Fruit fly (Drosophila melanogaster): ENCODE measurements around the gene AP-1sigma.

AP-1sigma gene

DNA sequence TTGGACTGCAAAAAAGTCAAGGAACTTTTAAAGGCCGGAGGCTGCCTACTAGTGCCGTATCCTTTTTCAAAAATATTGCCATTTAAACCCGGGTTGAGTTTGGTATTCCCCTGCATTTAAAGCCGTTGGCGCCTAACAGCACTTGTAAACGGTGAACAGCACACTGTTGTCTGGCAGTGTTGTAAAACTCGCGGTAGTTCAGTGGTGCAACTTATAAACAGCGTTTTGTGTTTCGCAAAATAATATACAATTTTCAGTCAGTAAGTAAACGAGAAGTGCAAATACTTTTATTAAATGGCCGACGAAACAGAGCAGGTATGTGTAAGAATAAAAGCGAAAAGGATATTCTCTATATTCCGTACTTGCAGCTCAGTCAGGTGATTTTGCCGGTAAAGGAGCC is 37.8 kb downstream of the AP-1sigma start, which contains the start of gene LSm3:
Gene LSm3 (plus strand): TSS at position 39 of the 400 bp plus-strand sequence.
- TF ChIP-seq CG17806 (tag; optimal IDR thresholded peaks at IDR 0.05) = no peak
- TF ChIP-seq gl (tag; optimal IDR thresholded peaks at IDR 0.05) = no peak
- TF ChIP-seq rn (GFP tag; IDR thresholded peaks at IDR 0.05) = no peak
- no peak for TF ChIP-seq Pif1B (GFP tag; optimal IDR thresholded peaks at IDR 0.05)
- TF ChIP-seq D1 (tag; optimal IDR thresholded peaks at IDR 0.05) = no peak
- TF ChIP-seq Pif1A (GFP tag; optimal IDR thresholded peaks at IDR 0.05) = no peak

DNA sequence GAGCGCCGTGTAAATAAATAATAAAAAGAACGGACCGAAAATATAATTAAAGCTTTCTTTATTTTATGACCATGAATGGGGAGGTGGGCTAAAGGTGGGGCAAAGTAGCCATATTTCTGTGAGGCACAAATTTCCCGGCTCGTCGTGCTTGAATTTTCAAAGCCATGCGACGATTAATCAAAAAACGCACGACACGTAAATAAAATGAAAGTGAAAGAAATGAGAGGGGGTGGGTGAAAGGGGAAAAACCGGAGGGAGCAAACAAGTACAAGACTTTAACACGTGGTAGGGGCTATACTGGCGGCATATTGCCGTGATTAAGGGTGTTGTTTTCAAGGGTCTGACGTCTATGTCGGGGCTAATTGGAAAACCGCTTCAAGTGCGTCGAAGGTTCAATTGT is 42.7 kb downstream of the AP-1sigma start:
- TF ChIP-seq fd96Ca (GFP tag; IDR thresholded peaks at IDR 0.05) = no peak

DNA sequence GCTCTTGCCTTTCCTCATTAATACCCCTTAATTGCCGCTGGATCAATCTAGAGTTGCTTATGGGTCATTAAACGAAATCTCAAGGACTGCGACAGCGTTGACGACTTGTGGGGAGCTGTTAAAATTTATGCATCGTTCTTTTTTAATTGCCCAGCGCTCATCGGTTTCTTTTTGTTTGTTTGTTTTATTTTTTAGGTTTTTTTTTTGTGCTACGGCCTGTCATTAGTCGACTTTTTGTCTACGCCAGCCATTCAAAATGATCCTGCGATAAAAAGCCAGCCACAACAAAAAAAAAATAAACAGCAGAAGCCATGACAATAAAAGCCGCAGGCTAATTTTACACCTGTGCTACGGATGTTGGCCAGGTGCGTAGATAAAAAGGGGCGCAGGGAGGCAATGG is 45.5 kb downstream of the AP-1sigma start:
- TF ChIP-seq CG15710 (tag; optimal IDR thresholded peaks at IDR 0.05) (peak; percentile 44), D1 (tag; optimal IDR thresholded peaks at IDR 0.05) (no peak), Snoo (tag; optimal IDR thresholded peaks at IDR 0.05) (no peak), CG17806 (tag; optimal IDR thresholded peaks at IDR 0.05) (peak; percentile 50), Pif1B (GFP tag; optimal IDR thresholded peaks at IDR 0.05) (no peak), CG9948 (tag; optimal IDR thresholded peaks at IDR 0.05) (peak; percentile 34), fd96Ca (GFP tag; IDR thresholded peaks at IDR 0.05) (no peak), Pif1A (GFP tag; optimal IDR thresholded peaks at IDR 0.05) (peak; percentile 21), gl (tag; optimal IDR thresholded peaks at IDR 0.05) (peak; percentile 76), CG13204 (GFP tag; optimal IDR thresholded peaks at IDR 0.05) (peak; percentile 51), CG12605 (GFP tag; IDR thresholded peaks at IDR 0.05) (no peak), CG8159 (tag; optimal IDR thresholded peaks at IDR 0.05) (peak; percentile 50), Ets98B (GFP tag; IDR thresholded peaks at IDR 0.05) (no peak), EcR (GFP tag; optimal IDR thresholded peaks at IDR 0.05) (peak; percentile 80), CG32121 (GFP tag; IDR thresholded peaks at IDR 0.05) (no peak), CG34367 (tag; optimal IDR thresholded peaks at IDR 0.05) (peak; percentile 44)

DNA sequence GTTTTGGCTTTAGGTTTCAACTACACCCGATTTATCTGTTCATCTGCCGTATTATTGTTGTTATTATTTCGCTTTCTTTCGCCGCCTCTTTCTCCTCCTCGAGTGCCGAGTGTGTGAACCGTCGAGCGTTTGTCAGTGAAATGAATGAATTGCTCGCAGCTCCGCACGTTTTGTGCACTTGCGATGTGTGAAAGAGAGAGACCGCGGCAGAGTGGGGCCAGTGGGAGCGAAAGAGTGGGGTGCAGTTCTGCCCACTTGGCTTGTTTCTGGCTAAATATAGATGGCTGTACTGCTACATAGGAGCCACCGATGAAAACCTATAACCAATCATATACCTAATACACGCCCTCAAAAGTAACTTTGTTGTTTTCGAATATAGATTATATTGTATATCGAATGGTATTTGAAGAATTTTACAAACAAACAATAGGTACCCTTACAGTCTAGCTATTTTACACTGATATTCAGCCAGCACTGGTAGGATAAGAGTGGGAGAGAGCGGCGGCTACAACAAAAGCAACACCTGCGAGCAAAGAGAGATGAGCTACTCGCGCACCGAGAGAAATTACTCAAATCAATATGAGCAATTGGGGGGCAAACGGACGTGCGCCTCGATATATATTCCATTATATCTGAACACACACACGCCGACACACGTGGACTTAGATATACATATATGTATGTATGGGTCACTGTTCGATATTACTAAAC is 48.2 kb downstream of the AP-1sigma start:
- TF ChIP-seq CG8301 (tag; optimal IDR thresholded peaks at IDR 0.05) = peak; percentile 28
- no peak for TF ChIP-seq rn (GFP tag; IDR thresholded peaks at IDR 0.05)
- peak; percentile 34 for TF ChIP-seq CG14655 (GFP tag; optimal IDR thresholded peaks at IDR 0.05)
- no peak for TF ChIP-seq CG9948 (tag; optimal IDR thresholded peaks at IDR 0.05)
- no peak for TF ChIP-seq CG15710 (tag; optimal IDR thresholded peaks at IDR 0.05)
- TF ChIP-seq CG32121 (GFP tag; IDR thresholded peaks at IDR 0.05) = peak; percentile 36; the same call in 1 of the 2 replicates
- TF ChIP-seq CG8159 (tag; optimal IDR thresholded peaks at IDR 0.05) = peak; percentile 1
- no peak for TF ChIP-seq gl (tag; optimal IDR thresholded peaks at IDR 0.05)
- peak; percentile 55 for TF ChIP-seq Pif1B (GFP tag; optimal IDR thresholded peaks at IDR 0.05)
- TF ChIP-seq Ets98B (GFP tag; IDR thresholded peaks at IDR 0.05) = 0 out of 2 replicates have a peak, but pooled peaks have one; percentile 44
- TF ChIP-seq fd96Ca (GFP tag; IDR thresholded peaks at IDR 0.05) = peak; percentile 11; the same call in 1 of the 3 replicates
- no peak for TF ChIP-seq CG34367 (tag; optimal IDR thresholded peaks at IDR 0.05)
- TF ChIP-seq CG4496 (GFP tag; IDR thresholded peaks at IDR 0.05) = peak; percentile 52; the same call in 2 of the 3 replicates
- 0 out of 2 replicates have a peak, but pooled peaks have one; percentile 23 for TF ChIP-seq CG12605 (GFP tag; IDR thresholded peaks at IDR 0.05)
- peak; percentile 21 for TF ChIP-seq Pif1A (GFP tag; optimal IDR thresholded peaks at IDR 0.05)

DNA sequence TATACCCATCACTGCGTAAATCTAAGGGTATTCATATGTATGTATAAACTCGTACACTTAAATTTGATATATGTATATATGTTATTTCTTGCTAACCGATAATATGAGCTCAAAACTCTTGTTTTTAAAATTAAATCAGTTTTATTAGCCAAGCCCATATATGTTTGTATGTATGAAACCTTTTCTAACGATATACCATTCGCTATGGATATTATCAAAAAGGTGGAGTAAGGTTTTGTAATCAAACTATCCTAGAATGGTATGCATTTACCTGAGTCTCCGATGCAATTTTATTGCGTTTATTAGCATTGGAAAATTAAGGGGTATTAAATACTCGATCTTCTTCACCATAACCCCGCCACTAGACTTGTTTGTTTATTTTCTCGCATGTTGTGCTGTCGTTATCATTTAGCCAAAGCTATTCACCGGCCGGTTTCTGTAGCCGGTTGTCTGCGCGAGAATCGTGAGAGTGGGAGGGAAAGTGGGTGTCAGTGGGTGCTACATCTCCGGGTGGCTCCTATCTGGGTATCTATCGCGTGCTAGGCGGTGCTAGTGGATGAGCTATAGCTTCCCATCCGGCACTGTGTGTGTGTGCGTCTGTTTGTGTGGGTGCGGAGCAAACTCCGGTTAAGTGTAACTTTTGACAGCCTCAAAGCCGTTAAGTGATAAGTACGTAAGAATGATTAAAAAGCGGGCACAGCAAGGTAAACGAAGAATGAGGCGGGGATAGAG is 49.5 kb downstream of the AP-1sigma start:
- no peak for TF ChIP-seq EcR (GFP tag; optimal IDR thresholded peaks at IDR 0.05)
- TF ChIP-seq CG14655 (GFP tag; optimal IDR thresholded peaks at IDR 0.05) = peak; percentile 70
- TF ChIP-seq fd96Ca (GFP tag; IDR thresholded peaks at IDR 0.05) = peak; percentile 37; the same call in 1 of the 3 replicates
- TF ChIP-seq CG8301 (tag; optimal IDR thresholded peaks at IDR 0.05) = peak; percentile 36
- TF ChIP-seq rn (GFP tag; IDR thresholded peaks at IDR 0.05) = no peak
- no peak for TF ChIP-seq D1 (tag; optimal IDR thresholded peaks at IDR 0.05)
- no peak for TF ChIP-seq Ets98B (GFP tag; IDR thresholded peaks at IDR 0.05)

DNA sequence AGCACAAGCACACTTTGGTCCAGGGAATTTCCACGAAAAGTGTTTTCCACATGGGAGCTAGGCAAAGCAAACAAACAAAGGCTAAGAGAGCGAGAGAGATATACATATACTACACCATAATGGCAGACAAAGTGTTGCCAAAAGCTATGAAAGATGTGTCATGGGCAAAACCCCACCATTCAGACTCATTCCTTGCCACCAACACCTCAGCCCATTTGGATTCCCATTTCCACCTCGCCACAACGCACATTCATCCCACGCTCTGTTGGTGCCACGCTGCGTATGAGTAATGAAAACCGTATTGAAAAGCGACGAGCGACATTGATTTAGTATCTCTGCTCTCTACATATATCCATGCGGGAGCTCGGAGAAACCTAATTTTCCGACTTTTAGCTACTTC is 50.4 kb downstream of the AP-1sigma start:
- no peak for TF ChIP-seq CG10348 (GFP tag; IDR thresholded peaks at IDR 0.05)
- TF ChIP-seq CG4496 (GFP tag; IDR thresholded peaks at IDR 0.05) = no peak
- TF ChIP-seq CG15710 (tag; optimal IDR thresholded peaks at IDR 0.05) = no peak
